Fruit fly (Drosophila melanogaster) Kc167 (cell line): ENCODE measurements around the gene Stat92E.

ENCODE experiments used
- Myc ChIP-seq: fragments of >200 bp; optimal IDR thresholded peaks from 2 replicates; lab custom pipeline; 2017; ENCODE audit warnings: missing external identifiers
- Sin3A ChIP-seq: fragments of >200 bp; optimal IDR thresholded peaks from 2 replicates; lab custom pipeline; 2018; ENCODE audit warnings: missing external identifiers
- h ChIP-seq: fragments of >200 bp; optimal IDR thresholded peaks from 3 replicates; lab custom pipeline; 2018; ENCODE audit warnings: missing external identifiers
- insv ChIP-seq: fragments of >200 bp; optimal IDR thresholded peaks from 3 replicates; lab custom pipeline; 2018; ENCODE audit warnings: missing external identifiers
- psq ChIP-seq: fragments of >200 bp; optimal IDR thresholded peaks from 2 replicates; lab custom pipeline; 2017; ENCODE audit warnings: missing external identifiers
- ttk ChIP-seq: sonication (Bioruptor generic); optimal IDR thresholded peaks from 2 replicates; lab custom pipeline; 2017; ENCODE audit warnings: missing external identifiers

The Stat92E gene

DNA sequence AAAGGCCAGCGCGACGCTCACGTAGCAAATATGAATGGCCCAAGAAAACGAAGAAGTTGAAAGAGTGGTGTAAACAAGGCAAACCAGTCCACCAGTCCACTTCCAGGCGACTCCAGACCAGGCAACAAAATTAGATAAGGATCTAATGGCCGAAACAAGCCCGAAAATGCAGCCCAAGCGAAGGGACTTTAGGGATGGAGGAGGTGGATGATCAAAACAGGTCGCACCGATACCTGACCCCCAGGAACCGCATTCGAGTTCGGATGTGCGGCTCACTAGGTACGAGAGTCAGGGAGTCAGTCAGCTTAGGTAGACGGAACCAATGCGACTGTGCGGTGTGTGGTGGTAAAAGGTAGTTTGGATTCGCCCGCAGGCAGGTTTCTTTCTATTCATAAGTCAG is 8.9 kb downstream of the Stat92E start:
- no peak for TF ChIP-seq Myc (lab: Kevin White, UChicago)
- TF ChIP-seq psq (lab: Kevin White, UChicago), result no peak
- TF ChIP-seq h, result no peak
- no peak for TF ChIP-seq insv (lab: Kevin White, UChicago)
- TF ChIP-seq ttk, result no peak
- no peak for TF ChIP-seq Sin3A (lab: Kevin White, UChicago)

DNA sequence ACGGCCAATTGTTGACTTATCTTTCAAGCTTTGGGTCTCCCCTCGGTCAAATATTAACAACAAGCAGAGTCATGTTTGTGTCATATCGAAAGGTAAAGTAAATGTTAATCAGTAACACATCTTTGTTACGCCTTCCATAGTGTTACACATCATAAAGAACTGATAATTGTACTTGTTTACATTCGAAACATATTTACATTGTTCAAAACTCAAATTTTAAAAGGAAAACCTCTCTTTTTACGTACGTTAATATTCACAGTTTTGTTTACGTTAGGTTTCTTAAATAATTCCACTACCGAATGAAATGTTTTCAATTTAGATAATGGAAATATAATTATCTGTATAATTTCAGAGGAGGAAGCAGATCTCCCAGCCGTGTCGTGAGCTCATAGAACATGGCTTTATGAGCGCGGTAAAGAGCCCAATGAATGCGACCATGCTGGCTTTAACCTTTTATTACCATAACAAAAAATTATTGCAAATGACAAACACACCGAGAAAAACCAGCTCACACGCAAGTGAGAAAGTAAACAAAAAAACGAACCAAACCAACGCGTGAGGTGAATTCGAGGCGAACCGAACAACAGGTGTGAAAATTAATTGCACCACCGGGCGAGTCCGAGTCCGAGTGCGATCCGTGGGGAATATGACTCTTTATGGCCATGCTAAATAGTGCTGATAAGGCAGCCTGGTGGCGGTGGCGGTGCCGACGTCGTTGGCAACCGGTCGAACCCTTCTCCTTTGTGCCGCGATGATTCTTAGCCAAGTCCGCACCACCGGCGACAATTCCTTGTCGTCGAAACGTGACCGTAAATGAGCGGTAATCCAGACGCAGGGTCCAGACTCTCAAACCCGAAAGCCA is 9.6 kb downstream of the Stat92E start:
- no peak for TF ChIP-seq Sin3A (lab: Kevin White, UChicago)
- TF ChIP-seq ttk, result no peak
- no peak for TF ChIP-seq psq (lab: Kevin White, UChicago)
- no peak for TF ChIP-seq insv (lab: Kevin White, UChicago)
- no peak for TF ChIP-seq h
- TF ChIP-seq Myc (lab: Kevin White, UChicago), result no peak

DNA sequence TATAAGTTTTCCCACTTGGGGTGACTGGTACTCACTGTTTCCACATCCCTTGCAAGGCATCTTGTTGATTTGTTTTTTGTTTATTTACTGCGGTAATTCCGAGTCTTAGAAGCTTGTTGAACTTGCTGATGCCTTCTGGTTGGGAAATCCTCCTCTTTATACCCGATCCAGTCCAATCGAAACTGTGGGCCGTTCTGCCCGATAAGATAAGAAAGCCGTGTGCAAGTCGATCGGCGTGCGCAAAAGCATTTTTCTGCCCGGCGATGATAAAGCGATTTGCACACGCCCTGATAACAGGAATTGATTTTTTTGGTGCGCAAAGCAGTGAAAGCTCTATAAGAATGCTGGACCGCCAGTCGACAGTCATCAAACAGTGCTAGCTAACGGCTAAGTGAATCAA is 17.5 kb downstream of the Stat92E start, which contains the start of the genes MtnE and MtnD:
MtnE (minus strand) TSS at position 130 of the 400 bp plus-strand sequence.
MtnD (plus strand) TSS at position 388 of the 400 bp plus-strand sequence.
- no peak for TF ChIP-seq psq (lab: Kevin White, UChicago)
- no peak for TF ChIP-seq ttk
- TF ChIP-seq Sin3A (lab: Kevin White, UChicago), result no peak
- no peak for TF ChIP-seq h
- no peak for TF ChIP-seq insv (lab: Kevin White, UChicago)
- no peak for TF ChIP-seq Myc (lab: Kevin White, UChicago)

DNA sequence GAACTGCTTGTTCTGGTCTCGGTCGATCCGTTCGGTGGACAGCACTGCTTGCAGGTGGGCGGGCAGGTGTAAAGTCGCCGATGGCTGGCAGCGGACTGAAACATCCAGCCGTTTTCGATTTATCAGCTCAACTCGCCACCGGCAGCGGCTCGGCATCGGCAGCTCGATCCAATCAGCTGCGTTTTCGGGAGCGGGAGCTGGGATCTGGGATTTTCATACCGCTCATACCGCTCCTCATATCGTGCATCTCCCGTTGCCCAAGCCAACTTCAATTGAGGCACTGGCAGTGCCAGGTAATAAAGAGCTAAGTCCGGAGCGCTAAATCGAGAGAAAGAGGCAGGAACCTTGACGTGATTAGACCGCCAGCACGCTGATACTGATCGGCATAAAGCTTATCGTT is 39.7 kb downstream of the Stat92E start, which contains the start of gene MFS9:
MFS9 (minus strand) TSS at position 101 of the 400 bp plus-strand sequence.
- TF ChIP-seq ttk (no peak), insv (lab: Kevin White, UChicago) (no peak), h (no peak), Myc (lab: Kevin White, UChicago) (no peak), Sin3A (lab: Kevin White, UChicago) (no peak), psq (lab: Kevin White, UChicago) (no peak)

DNA sequence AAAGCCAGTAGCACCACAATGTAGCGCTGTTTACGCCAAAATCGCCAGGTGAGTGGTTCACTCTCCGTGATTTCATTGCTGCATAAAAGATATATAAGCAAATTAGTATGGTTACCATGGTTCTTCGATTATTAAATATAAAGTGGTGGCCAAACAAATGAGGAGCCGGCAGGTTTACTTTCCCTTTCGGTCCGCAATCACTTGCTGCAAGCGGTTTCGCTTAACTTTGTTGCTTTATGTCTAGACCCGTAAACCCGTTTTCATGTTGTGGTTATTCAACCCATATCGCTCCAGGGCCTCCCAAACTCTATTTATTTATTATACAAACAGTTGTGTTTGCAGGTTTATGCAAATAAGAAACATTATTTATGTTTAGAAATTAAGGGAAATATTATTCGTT is 42.7 kb downstream of the Stat92E start:
- TF ChIP-seq psq (lab: Kevin White, UChicago), result no peak
- no peak for TF ChIP-seq Sin3A (lab: Kevin White, UChicago)
- TF ChIP-seq h, result no peak
- no peak for TF ChIP-seq Myc (lab: Kevin White, UChicago)
- TF ChIP-seq insv (lab: Kevin White, UChicago), result no peak
- TF ChIP-seq ttk, result no peak

DNA sequence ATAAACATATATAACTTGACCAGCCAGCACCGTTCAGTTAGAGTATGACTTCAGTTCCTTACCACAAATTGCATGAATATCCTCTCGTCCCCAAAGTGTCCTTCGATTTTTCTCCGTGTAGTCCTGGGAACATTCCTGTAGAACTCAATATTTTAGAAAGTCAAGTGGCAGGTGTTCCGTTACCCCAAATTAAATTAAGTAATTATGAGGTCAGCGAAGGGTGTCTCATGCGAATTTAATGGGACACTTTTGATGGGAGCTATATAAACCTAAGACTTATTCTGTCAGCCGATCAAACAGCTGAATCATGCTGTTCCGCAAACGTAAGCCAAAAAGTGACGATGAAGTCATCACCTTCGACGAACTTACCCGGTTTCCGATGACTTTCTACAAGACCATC is 47.6 kb downstream of the Stat92E start, which contains the start of gene Or92a:
Or92a (plus strand) TSS at position 301 of the 400 bp plus-strand sequence.
- TF ChIP-seq psq (lab: Kevin White, UChicago), result no peak
- TF ChIP-seq Sin3A (lab: Kevin White, UChicago), result no peak
- TF ChIP-seq h, result no peak
- TF ChIP-seq ttk, result no peak
- TF ChIP-seq insv (lab: Kevin White, UChicago), result no peak
- no peak for TF ChIP-seq Myc (lab: Kevin White, UChicago)

DNA sequence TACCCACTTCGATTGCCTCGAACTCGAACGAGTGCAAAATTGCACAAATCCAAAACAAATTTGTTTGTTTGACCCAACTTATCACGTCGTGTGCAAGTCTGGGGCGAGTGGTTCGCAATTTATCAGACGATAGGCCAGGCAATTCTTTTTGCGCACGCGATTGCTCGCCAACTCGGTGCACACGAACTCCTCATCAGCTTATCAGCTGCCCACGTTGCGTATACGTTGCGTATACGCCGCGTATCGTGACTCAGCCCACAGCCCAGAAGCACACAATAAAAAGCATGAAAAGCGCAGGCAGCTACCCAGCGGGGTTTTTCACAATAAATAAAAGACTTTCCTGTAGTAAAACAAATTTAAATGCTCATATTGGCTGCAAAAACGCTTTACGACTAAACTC is 48.5 kb downstream of the Stat92E start, which contains the start of gene MtnB:
MtnB (minus strand) TSS at position 101 of the 400 bp plus-strand sequence.
- TF ChIP-seq h (no peak), insv (lab: Kevin White, UChicago) (no peak), ttk (no peak), Myc (lab: Kevin White, UChicago) (no peak), Sin3A (lab: Kevin White, UChicago) (no peak), psq (lab: Kevin White, UChicago) (no peak)

DNA sequence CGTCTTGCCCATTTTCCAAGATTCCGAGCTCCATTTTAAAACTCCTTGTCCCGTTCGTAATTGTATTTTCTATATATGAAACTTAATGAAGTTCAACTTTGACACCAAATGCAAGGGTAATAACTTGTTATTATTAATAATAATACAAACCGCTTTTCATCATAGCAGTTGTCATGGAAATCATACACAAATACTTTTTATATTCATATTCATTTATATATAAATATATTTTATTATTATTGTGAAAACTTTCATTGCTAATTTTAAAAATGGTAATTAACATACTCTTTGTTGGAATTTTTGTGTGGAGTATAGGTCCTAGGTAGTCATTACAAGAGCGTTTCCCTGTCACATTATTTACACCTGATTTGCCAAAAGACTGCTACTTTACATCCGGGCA is 50.2 kb downstream of the Stat92E start, which contains the start of gene CG46441:
CG46441 (minus strand) TSS at position 101 of the 400 bp plus-strand sequence.
- TF ChIP-seq Sin3A (lab: Kevin White, UChicago), result no peak
- no peak for TF ChIP-seq h
- TF ChIP-seq psq (lab: Kevin White, UChicago), result no peak
- no peak for TF ChIP-seq Myc (lab: Kevin White, UChicago)
- no peak for TF ChIP-seq insv (lab: Kevin White, UChicago)
- TF ChIP-seq ttk, result no peak

DNA sequence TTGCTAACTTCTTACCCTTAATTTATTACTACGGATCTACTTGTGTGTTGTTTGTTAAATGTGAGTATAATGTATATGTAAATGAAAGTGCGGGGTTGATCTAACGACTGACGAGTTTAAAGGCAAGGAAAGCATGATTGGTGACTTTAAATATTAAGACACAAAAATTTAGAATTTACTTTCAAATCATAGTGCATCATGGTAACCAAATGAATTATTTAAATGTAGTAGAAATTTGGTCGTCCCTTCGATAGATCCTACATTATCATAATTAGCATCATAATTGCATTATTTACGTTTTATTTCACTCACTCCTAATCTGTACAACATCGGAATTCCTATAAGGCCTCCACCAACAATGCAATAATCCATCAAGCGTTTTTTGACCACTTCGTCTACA is 50.8 kb downstream of the Stat92E start, which contains the start of gene Dic2:
Dic2 (minus strand) TSS at position 101 of the 400 bp plus-strand sequence.
- no peak for TF ChIP-seq Sin3A (lab: Kevin White, UChicago)
- TF ChIP-seq Myc (lab: Kevin White, UChicago), result no peak
- no peak for TF ChIP-seq h
- no peak for TF ChIP-seq ttk
- TF ChIP-seq psq (lab: Kevin White, UChicago), result no peak
- TF ChIP-seq insv (lab: Kevin White, UChicago), result no peak
